Fruit fly (Drosophila melanogaster) whole organism, embryonic: ENCODE results near the gene Ir87a.

ENCODE experiments used
- CG10267 ChIP-seq: fragments of 200-800 bp; sonication (Bioruptor generic); optimal IDR thresholded peaks from 2 replicates; lab custom pipeline; 2018; ENCODE audit warnings: missing biosample characterization, mild to moderate bottlenecking, missing genetic modification characterization, moderate library complexity
- CG10565 ChIP-seq: fragments of 200-800 bp; sonication (Bioruptor generic); optimal IDR thresholded peaks from 3 replicates; lab custom pipeline; 2016; ENCODE audit warnings: missing biosample characterization, mild to moderate bottlenecking, missing genetic modification characterization
- CG11504 ChIP-seq: fragments of 200-800 bp; sonication (Bioruptor generic); optimal IDR thresholded peaks from 3 replicates; lab custom pipeline; 2019; ENCODE audit warnings: missing biosample characterization, mild to moderate bottlenecking, missing genetic modification characterization, moderate library complexity
- CG12769 ChIP-seq: fragments of 200-800 bp; sonication (Bioruptor generic); optimal IDR thresholded peaks from 2 replicates; lab custom pipeline; 2019; ENCODE audit warnings: missing biosample characterization, mild to moderate bottlenecking, missing genetic modification characterization, moderate library complexity
- CG12942 ChIP-seq: fragments of 200-800 bp; sonication (Bioruptor generic); optimal IDR thresholded peaks from 3 replicates; lab custom pipeline; 2016; ENCODE audit warnings: missing biosample characterization, missing genetic modification characterization
- CG17359 ChIP-seq: fragments of 200-800 bp; sonication (Bioruptor generic); optimal IDR thresholded peaks from 3 replicates; lab custom pipeline; 2018; ENCODE audit warnings: missing biosample characterization, mild to moderate bottlenecking, missing genetic modification characterization, moderate library complexity
- CG17385 ChIP-seq: fragments of 200-800 bp; sonication (Bioruptor generic); optimal IDR thresholded peaks from 3 replicates; lab custom pipeline; 2018; ENCODE audit warnings: missing biosample characterization, mild to moderate bottlenecking, missing genetic modification characterization
- CG17802 ChIP-seq: fragments of 200-800 bp; sonication (Bioruptor generic); optimal IDR thresholded peaks from 2 replicates; lab custom pipeline; 2018; ENCODE audit warnings: missing biosample characterization, mild to moderate bottlenecking, missing genetic modification characterization, moderate library complexity
- CG18764 ChIP-seq: fragments of 200-800 bp; sonication (Bioruptor generic); optimal IDR thresholded peaks from 3 replicates; lab custom pipeline; 2016; ENCODE audit warnings: missing biosample characterization, missing genetic modification characterization
- CG2199 ChIP-seq: fragments of 200-800 bp; sonication (Bioruptor generic); IDR thresholded peaks from 3 replicates; pipeline ENCODE4 v1.3.6; 2022; ENCODE audit warnings: missing biosample characterization, missing genetic modification characterization
- CG3847 ChIP-seq: fragments of 200-800 bp; sonication (Bioruptor generic); IDR thresholded peaks from 2 replicates; pipeline ENCODE4 v1.3.6; 2022; ENCODE audit warnings: missing biosample characterization, missing genetic modification characterization
- CG6175 ChIP-seq: fragments of 200-800 bp; sonication (Bioruptor generic); IDR thresholded peaks from 3 replicates; pipeline ENCODE4 v1.3.6; 2022; ENCODE audit warnings: missing biosample characterization, missing genetic modification characterization
- CG6254 ChIP-seq: fragments of 200-800 bp; sonication (Bioruptor generic); optimal IDR thresholded peaks from 3 replicates; lab custom pipeline; 2017; ENCODE audit warnings: mild to moderate bottlenecking, missing biosample characterization, missing genetic modification reagents, missing genetic modification characterization
- CG6272 ChIP-seq: fragments of 200-800 bp; sonication (Bioruptor generic); IDR thresholded peaks from 2 replicates; pipeline ENCODE4 v1.3.6; 2022; ENCODE audit warnings: missing biosample characterization, missing genetic modification characterization
- CG8924 ChIP-seq: fragments of 200-800 bp; optimal IDR thresholded peaks from 3 replicates; lab custom pipeline; 2019; ENCODE audit warnings: missing biosample characterization, mild to moderate bottlenecking, missing genetic modification characterization, moderate library complexity
- CG9932 ChIP-seq: fragments of 200-800 bp; sonication (Bioruptor generic); IDR thresholded peaks from 2 replicates; pipeline ENCODE4 v1.3.6; 2022; ENCODE audit warnings: missing biosample characterization, missing genetic modification characterization
- CHES-1-like ChIP-seq: fragments of 200-800 bp; sonication (Bioruptor generic); optimal IDR thresholded peaks from 2 replicates; lab custom pipeline; 2016; ENCODE audit warnings: missing biosample characterization, missing genetic modification characterization
- Fer1 ChIP-seq: fragments of 200-800 bp; sonication (Bioruptor generic); optimal IDR thresholded peaks from 2 replicates; lab custom pipeline; 2017; ENCODE audit warnings: missing biosample characterization, mild to moderate bottlenecking, missing genetic modification characterization
- Hsf ChIP-seq: fragments of 200-800 bp; sonication (Bioruptor generic); optimal IDR thresholded peaks from 3 replicates; lab custom pipeline; 2016; ENCODE audit warnings: missing biosample characterization, missing genetic modification characterization
- Ravus ChIP-seq: fragments of 200-800 bp; sonication (Bioruptor generic); IDR thresholded peaks from 2 replicates; pipeline ENCODE4 v1.3.6; 2022; ENCODE audit warnings: missing biosample characterization, missing genetic modification characterization
- Stat92E ChIP-seq, 3 experiments: fragments of >200 bp in 2 of 3; fragments of 200-800 bp in 1 of 3; sonication (Bioruptor generic) in 1 of 3; optimal IDR thresholded peaks; 2 replicates each; lab custom pipeline; 2017 to 2019; ENCODE audit warnings: missing biosample characterization in 3 of 3, missing genetic modification characterization in 3 of 3, mild to moderate bottlenecking in 1 of 3, moderate library complexity in 1 of 3
- amos ChIP-seq: fragments of 200-800 bp; sonication (Bioruptor generic); IDR thresholded peaks from 2 replicates; pipeline ENCODE4 v1.3.6; 2022; ENCODE audit warnings: missing biosample characterization, missing genetic modification characterization; ENCODE audit not compliant: partially characterized antibody
- ase ChIP-seq: fragments of 200-800 bp; sonication (Bioruptor generic); IDR thresholded peaks from 3 replicates; pipeline ENCODE4 v1.3.6; 2022; ENCODE audit warnings: missing biosample characterization, missing genetic modification characterization
- bbx ChIP-seq: fragments of 200-800 bp; sonication (Bioruptor generic); IDR thresholded peaks from 2 replicates; pipeline ENCODE4 v1.3.6; 2022; ENCODE audit warnings: missing biosample characterization, missing genetic modification characterization; ENCODE audit not compliant: partially characterized antibody
- bsh ChIP-seq, 2 experiments: fragments of 200-800 bp; sonication (Bioruptor generic); optimal IDR thresholded peaks; 2 replicates each; lab custom pipeline; 2017 to 2018; ENCODE audit warnings: mild to moderate bottlenecking in 2 of 2, missing biosample characterization in 2 of 2, missing genetic modification characterization in 2 of 2, moderate library complexity in 1 of 2
- caup ChIP-seq: fragments of 200-800 bp; sonication (Bioruptor generic); optimal IDR thresholded peaks from 3 replicates; lab custom pipeline; 2017; ENCODE audit warnings: missing biosample characterization, mild to moderate bottlenecking, missing genetic modification characterization, moderate library complexity; ENCODE audit not compliant: severe bottlenecking
- chm ChIP-seq: fragments of 200-800 bp; sonication (Bioruptor generic); IDR thresholded peaks from 2 replicates; pipeline ENCODE4 v1.3.6; 2022; ENCODE audit warnings: missing biosample characterization, missing genetic modification characterization
- crp ChIP-seq, 2 experiments: fragments of 200-800 bp; sonication (Bioruptor generic); optimal IDR thresholded peaks; 2 replicates in 1 of 2; 3 replicates in 1 of 2; lab custom pipeline; 2017; ENCODE audit warnings: missing biosample characterization in 2 of 2, missing genetic modification characterization in 2 of 2, mild to moderate bottlenecking in 1 of 2, moderate library complexity in 1 of 2
- dati ChIP-seq: fragments of 200-800 bp; sonication (Bioruptor generic); IDR thresholded peaks from 2 replicates; pipeline ENCODE4 v1.3.6; 2022; ENCODE audit warnings: missing biosample characterization, missing genetic modification characterization
- dimm ChIP-seq: fragments of 200-800 bp; sonication (Bioruptor generic); IDR thresholded peaks from 2 replicates; pipeline ENCODE4 v1.3.6; 2022; ENCODE audit warnings: missing biosample characterization, missing genetic modification characterization
- dpn ChIP-seq, 2 experiments: fragments of 200-800 bp; sonication (Bioruptor generic); optimal IDR thresholded peaks; 3 replicates each; lab custom pipeline; 2016; ENCODE audit warnings: missing biosample characterization in 2 of 2, missing genetic modification characterization in 2 of 2
- gro ChIP-seq: fragments of 200-800 bp; sonication (Bioruptor generic); optimal IDR thresholded peaks from 2 replicates; lab custom pipeline; 2016; ENCODE audit warnings: missing biosample characterization, missing genetic modification characterization
- gsb-n ChIP-seq: fragments of 200-800 bp; sonication (Bioruptor generic); optimal IDR thresholded peaks from 3 replicates; lab custom pipeline; 2018; ENCODE audit warnings: missing biosample characterization, mild to moderate bottlenecking, missing genetic modification characterization
- hkb ChIP-seq, 2 experiments: fragments of 200-800 bp in 1 of 2; fragments of >200 bp in 1 of 2; sonication (Bioruptor generic) in 1 of 2; IDR thresholded peaks in 1 of 2; optimal IDR thresholded peaks in 1 of 2; 2 replicates each; pipeline versions ENCODE4 v1.3.6 to Lab custom; 2017 to 2022; ENCODE audit warnings: missing biosample characterization in 1 of 2, missing genetic modification characterization in 1 of 2
- ken ChIP-seq: fragments of 200-800 bp; sonication (Bioruptor generic); IDR thresholded peaks from 3 replicates; pipeline ENCODE4 v1.3.6; 2022; ENCODE audit warnings: missing biosample characterization, missing genetic modification characterization
- klu ChIP-seq: fragments of 200-800 bp; sonication (Bioruptor generic); IDR thresholded peaks from 2 replicates; pipeline ENCODE4 v1.3.6; 2022; ENCODE audit warnings: missing biosample characterization, missing genetic modification characterization
- lab ChIP-seq: fragments of 200-800 bp; sonication (Bioruptor generic); optimal IDR thresholded peaks from 3 replicates; lab custom pipeline; 2017; ENCODE audit warnings: missing biosample characterization, missing genetic modification characterization, mild to moderate bottlenecking, moderate library complexity, missing genetic modification reagents
- mirr ChIP-seq: fragments of 200-800 bp; sonication (Bioruptor generic); optimal IDR thresholded peaks from 3 replicates; lab custom pipeline; 2018; ENCODE audit warnings: missing biosample characterization, mild to moderate bottlenecking, missing genetic modification characterization
- mld ChIP-seq: fragments of 200-800 bp; sonication (Bioruptor generic); IDR thresholded peaks from 3 replicates; pipeline ENCODE4 v1.3.6; 2022; ENCODE audit warnings: missing biosample characterization, missing genetic modification characterization; ENCODE audit not compliant: partially characterized antibody
- nerfin-1 ChIP-seq: fragments of 200-800 bp; sonication (Bioruptor generic); optimal IDR thresholded peaks from 3 replicates; lab custom pipeline; 2019; ENCODE audit warnings: missing biosample characterization, mild to moderate bottlenecking, missing genetic modification characterization, moderate library complexity
- peb ChIP-seq: fragments of 200-800 bp; sonication (Bioruptor generic); IDR thresholded peaks from 2 replicates; pipeline ENCODE4 v1.3.6; 2022; ENCODE audit warnings: missing biosample characterization, missing genetic modification characterization
- row ChIP-seq: fragments of 200-800 bp; sonication (Bioruptor generic); IDR thresholded peaks from 3 replicates; pipeline ENCODE4 v1.3.6; 2022; ENCODE audit warnings: missing biosample characterization, missing genetic modification characterization
- salm ChIP-seq: fragments of 200-800 bp; sonication (Bioruptor generic); optimal IDR thresholded peaks from 2 replicates; lab custom pipeline; 2018; ENCODE audit warnings: missing biosample characterization, mild to moderate bottlenecking, missing genetic modification characterization
- seq ChIP-seq: fragments of 200-800 bp; sonication (Bioruptor generic); IDR thresholded peaks from 2 replicates; pipeline ENCODE4 v1.3.6; 2022; ENCODE audit warnings: missing biosample characterization, missing genetic modification characterization
- ssp ChIP-seq: fragments of 200-800 bp; sonication (Bioruptor generic); IDR thresholded peaks from 2 replicates; pipeline ENCODE4 v1.3.6; 2022; ENCODE audit warnings: missing biosample characterization, missing genetic modification characterization
- vvl ChIP-seq: fragments of 200-800 bp; sonication (Bioruptor generic); IDR thresholded peaks from 2 replicates; pipeline ENCODE4 v1.3.6; 2022; ENCODE audit warnings: missing biosample characterization, missing genetic modification characterization
- zfh1 ChIP-seq: fragments of 200-800 bp; sonication (Bioruptor generic); IDR thresholded peaks from 3 replicates; pipeline ENCODE4 v1.3.6; 2022; ENCODE audit warnings: missing biosample characterization, missing genetic modification characterization

Ir87a gene

DNA sequence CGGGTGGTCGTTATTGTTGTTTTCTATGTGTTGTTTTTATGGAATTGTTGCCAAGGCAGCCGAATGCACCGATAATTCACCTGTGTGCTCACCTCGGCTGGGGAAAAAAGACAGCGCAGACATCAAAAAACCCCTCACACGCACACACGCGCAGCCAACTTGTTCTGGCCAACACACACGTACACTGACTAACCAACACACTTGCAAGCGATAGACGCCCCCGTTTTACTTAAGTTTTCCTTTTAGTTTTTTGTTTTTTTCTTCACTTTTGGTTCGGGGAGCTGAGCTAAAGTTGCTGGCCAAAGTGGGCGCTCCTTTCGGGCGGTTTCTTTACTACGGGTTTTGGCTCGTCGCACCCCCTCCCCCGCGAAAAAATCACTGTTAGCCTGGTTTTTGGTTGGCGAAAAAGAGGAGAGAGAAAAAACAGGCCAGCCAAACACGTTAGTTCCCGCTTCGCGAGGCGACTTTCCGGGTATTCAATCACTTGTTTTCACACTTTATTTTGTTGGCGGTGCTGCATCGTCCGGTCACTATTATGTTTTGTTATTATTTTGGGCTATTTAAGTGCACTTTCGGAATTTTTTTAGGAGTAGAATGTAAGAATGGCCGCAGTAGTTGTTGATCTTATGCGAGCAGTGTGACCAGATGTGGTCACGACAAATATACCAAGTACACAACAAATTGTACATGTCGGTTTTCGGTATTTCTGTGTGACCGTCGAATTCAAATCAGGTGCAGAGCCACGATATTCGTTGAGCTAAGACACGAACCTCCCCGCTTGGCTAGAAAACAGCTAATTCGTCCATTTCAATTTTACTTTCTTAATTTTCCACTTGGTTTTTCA, 14.5 kb downstream of the Ir87a start, which contains the start of gene yrt (continued):
- TF ChIP-seq CHES-1-like (peak; percentile 33), bsh (GFP tag; optimal IDR thresholded peaks at IDR 0.05; lab: Kevin White, UChicago) (no peak), seq (GFP tag; lab: Robert Waterston, UW) (no peak), dati (GFP tag; lab: Robert Waterston, UW) (no peak), CG6254 (GFP tag; lab: Kevin White, UChicago) (no peak), caup (no peak), CG12769 (tag; lab: Kevin White, UChicago) (no peak), CG9932 (GFP tag; lab: Robert Waterston, UW) (no peak), bbx (GFP tag; lab: Robert Waterston, UW) (no peak), CG8924 (tag; lab: Kevin White, UChicago) (no peak), salm (tag; lab: Kevin White, UChicago) (no peak), vvl (GFP tag; lab: Robert Waterston, UW) (peak; percentile 48), klu (no peak), CG10565 (GFP tag; lab: Kevin White, UChicago) (no peak), CG17802 (no peak), Fer1 (GFP tag; lab: Kevin White, UChicago) (peak; percentile 16), nerfin-1 (tag; lab: Kevin White, UChicago) (peak; percentile 69), crp (GFP tag; optimal IDR thresholded peaks at IDR 0.05; lab: Kevin White, UChicago) (no peak), hkb (optimal IDR thresholded peaks at IDR 0.05; lab: Kevin White, UChicago) (no peak), hkb (GFP tag; IDR thresholded peaks at IDR 0.05; lab: Robert Waterston, UW) (no peak), mirr (GFP tag; lab: Kevin White, UChicago) (no peak), amos (GFP tag; lab: Robert Waterston, UW) (peak; percentile 20; the same call in 1 of the 2 replicates), CG6175 (no peak), CG17385 (GFP tag; lab: Kevin White, UChicago) (no peak), ssp (no peak), Hsf (GFP tag; lab: Kevin White, UChicago) (no peak), CG2199 (GFP tag; lab: Robert Waterston, UW) (peak; percentile 18; the same call in 1 of the 3 replicates), ken (GFP tag; lab: Robert Waterston, UW) (no peak), peb (GFP tag; lab: Robert Waterston, UW) (no peak), dimm (GFP tag; lab: Robert Waterston, UW) (no peak), CG18764 (no peak), CG11504 (tag; lab: Kevin White, UChicago) (peak; percentile 42), CG3847 (GFP tag; lab: Robert Waterston, UW) (peak; percentile 50), gsb-n (tag; lab: Kevin White, UChicago) (no peak), dpn (GFP tag; optimal IDR thresholded peaks at IDR 0.05; lab: Kevin White, UChicago) (peak in 1 of 2 experiments; percentile 8), mld (no peak), CG10267 (tag; lab: Kevin White, UChicago) (peak; percentile 35), CG17359 (tag; lab: Kevin White, UChicago) (no peak), lab (GFP tag; lab: Kevin White, UChicago) (no peak), Stat92E (GFP tag; optimal IDR thresholded peaks at IDR 0.05; lab: Kevin White, UChicago) (peak in 1 of 3 experiments; percentile 43), ase (GFP tag; lab: Robert Waterston, UW) (no peak), row (GFP tag; lab: Robert Waterston, UW) (peak; percentile 53), CG12942 (GFP tag; lab: Kevin White, UChicago) (no peak), gro (GFP tag; lab: Kevin White, UChicago) (peak; percentile 9), CG6272 (GFP tag; lab: Robert Waterston, UW) (no peak), chm (GFP tag; lab: Robert Waterston, UW) (no peak), Ravus (GFP tag; lab: Robert Waterston, UW) (no peak), zfh1 (GFP tag; lab: Robert Waterston, UW) (no peak)
